Worm (Caenorhabditis elegans): Measurements from ENCODE around the gene C08B6.11.
A peak's percentile ranks its signal among the peaks of the same experiment; 100 is the strongest.

C08B6.11 gene

ce11 chrV:10146787-10147186, 39.4 kb downstream of the C08B6.11 start (continued):
- TF ChIP-seq tbx-2 (tag; optimal IDR thresholded peaks at IDR 0.05) (no peak), lin-14 (GFP tag; optimal IDR thresholded peaks at IDR 0.05) (peak; percentile 64), zag-1 (tag; optimal IDR thresholded peaks at IDR 0.05) (no peak), efl-3 (GFP tag; optimal IDR thresholded peaks at IDR 0.05) (no peak), zip-4 (GFP tag; optimal IDR thresholded peaks at IDR 0.05) (no peak), nhr-71 (tag; optimal IDR thresholded peaks at IDR 0.05) (peak; percentile 71), nhr-20 (tag; optimal IDR thresholded peaks at IDR 0.05) (peak; percentile 14), C16A3.4 (tag; optimal IDR thresholded peaks at IDR 0.05) (no peak), lin-35 (GFP tag; optimal IDR thresholded peaks at IDR 0.05) (no peak), alr-1 (tag; optimal IDR thresholded peaks at IDR 0.05; ENCODE audit: borderline replicate concordance) (no peak), grh-1 (GFP tag; IDR thresholded peaks at IDR 0.05) (no peak), unc-86 (tag; optimal IDR thresholded peaks at IDR 0.05) (no peak), lsy-2 (tag; optimal IDR thresholded peaks at IDR 0.05) (peak in 1 of 2 experiments; percentile 42), hpl-2 (GFP tag; optimal IDR thresholded peaks at IDR 0.05) (no peak), vab-15 (tag; optimal IDR thresholded peaks at IDR 0.05) (no peak)

ce11 chrV:10148352-10148751, 40.9 kb downstream of the C08B6.11 start, which contains the start of gene srsx-26:
TSS of gene srsx-26 (plus strand) at chrV:10148652.
- TF ChIP-seq sup-37 (GFP tag; optimal IDR thresholded peaks at IDR 0.05) (no peak), lin-15B (tag; optimal IDR thresholded peaks at IDR 0.05) (no peak), fkh-8 (tag; optimal IDR thresholded peaks at IDR 0.05) (peak; percentile 56), F16B12.6 (tag; optimal IDR thresholded peaks at IDR 0.05) (no peak), xbp-1 (tag; optimal IDR thresholded peaks at IDR 0.05) (no peak), swsn-7 (tag; optimal IDR thresholded peaks at IDR 0.05) (no peak), ztf-4 (tag; optimal IDR thresholded peaks at IDR 0.05) (no peak), mdl-1 (tag; optimal IDR thresholded peaks at IDR 0.05) (no peak), elt-3 (tag; optimal IDR thresholded peaks at IDR 0.05) (no peak), nhr-71 (tag; optimal IDR thresholded peaks at IDR 0.05) (peak; percentile 30), skn-1 (tag; optimal IDR thresholded peaks at IDR 0.05) (no peak), blmp-1 (tag; optimal IDR thresholded peaks at IDR 0.05) (no peak), ceh-90 (tag; optimal IDR thresholded peaks at IDR 0.05) (peak; percentile 14), vab-15 (tag; optimal IDR thresholded peaks at IDR 0.05) (no peak), ceh-8 (GFP tag; optimal IDR thresholded peaks at IDR 0.05) (peak; percentile 51), nhr-12 (tag; optimal IDR thresholded peaks at IDR 0.05) (no peak), nhr-90 (tag; optimal IDR thresholded peaks at IDR 0.05; ENCODE audit: poor library complexity) (no peak), grh-1 (GFP tag; IDR thresholded peaks at IDR 0.05) (no peak), nhr-47 (tag; optimal IDR thresholded peaks at IDR 0.05) (peak; percentile 37), tbx-2 (tag; optimal IDR thresholded peaks at IDR 0.05) (no peak)

ce11 chrV:10149728-10150127, 42.3 kb downstream of the C08B6.11 start, which contains the start of gene srsx-27:
TSS of gene srsx-27 (plus strand) at chrV:10150028.
- TF ChIP-seq hlh-17 (GFP tag; optimal IDR thresholded peaks at IDR 0.05; ENCODE audit: borderline replicate concordance) (no peak), lir-3 (tag; optimal IDR thresholded peaks at IDR 0.05; ENCODE audit: poor library complexity) (no peak), nhr-19 (GFP tag; conservative IDR thresholded peaks at IDR 0.05) (no peak), swsn-7 (tag; optimal IDR thresholded peaks at IDR 0.05) (no peak), fos-1 (tag; optimal IDR thresholded peaks at IDR 0.05) (no peak), lsy-2 (tag; optimal IDR thresholded peaks at IDR 0.05) (no peak), jun-1 (tag; optimal IDR thresholded peaks at IDR 0.05) (no peak), egl-27 (tag; optimal IDR thresholded peaks at IDR 0.05) (no peak), irx-1 (tag; optimal IDR thresholded peaks at IDR 0.05) (no peak), hpl-2 (GFP tag; optimal IDR thresholded peaks at IDR 0.05) (no peak), fkh-8 (tag; optimal IDR thresholded peaks at IDR 0.05) (no peak), nhr-84 (tag; optimal IDR thresholded peaks at IDR 0.05) (no peak)
